Fruit fly (Drosophila melanogaster) ovary, adult (tissue): ENCODE data around the gene Clbn.
"Not testable (repeated sequence)": the region's sequence is repeated elsewhere in the genome, so short reads cannot be mapped to it uniquely, and the experiment has no call there.

Experiments
- CG17801 ChIP-seq: fragments of 200-800 bp; optimal IDR thresholded peaks from 2 replicates; lab custom pipeline; 2019; ENCODE audit warnings: missing biosample characterization, mild to moderate bottlenecking, missing genetic modification characterization, moderate library complexity; ENCODE audit not compliant: partially characterized antibody

Clbn gene

dm6 chr3R:25127231-25127689 is at the start of gene Clbn, which contains the start of the genes Mocs2A and Mocs2B:
Gene Clbn (plus strand): TSS chr3R:25127502.
Gene Mocs2A (minus strand): TSS chr3R:25127359.
Gene Mocs2B (minus strand): TSS chr3R:25127359.
- no peak for TF ChIP-seq CG17801 (GFP tag; lab: Kevin White, UChicago)

DNA sequence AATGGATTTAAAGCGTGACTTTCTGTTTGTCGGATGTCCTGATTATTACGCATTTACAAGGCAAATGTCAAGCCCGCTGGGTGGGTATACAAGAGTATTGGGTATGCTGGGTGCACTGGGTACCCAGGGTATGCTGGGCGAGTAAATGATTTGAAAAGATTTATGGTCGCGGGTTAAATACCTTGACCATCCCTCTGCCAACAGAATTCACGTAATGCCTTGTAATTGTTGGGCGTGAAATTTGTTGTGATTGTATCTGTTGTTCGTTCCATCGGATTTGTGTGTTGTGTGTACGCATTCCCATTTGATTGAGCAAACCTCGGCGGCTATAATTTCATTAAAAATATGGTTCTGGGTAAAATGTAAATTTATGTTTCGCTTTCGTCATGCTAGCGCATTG is 48.6 kb upstream of the Clbn start:
- TF ChIP-seq CG17801 (GFP tag; lab: Kevin White, UChicago): no peak

- TF ChIP-seq CG17801 (GFP tag; lab: Kevin White, UChicago): no peak
Measured at dm6 chr3R:25080446-25080845, 46.9 kb upstream of the Clbn start.

DNA sequence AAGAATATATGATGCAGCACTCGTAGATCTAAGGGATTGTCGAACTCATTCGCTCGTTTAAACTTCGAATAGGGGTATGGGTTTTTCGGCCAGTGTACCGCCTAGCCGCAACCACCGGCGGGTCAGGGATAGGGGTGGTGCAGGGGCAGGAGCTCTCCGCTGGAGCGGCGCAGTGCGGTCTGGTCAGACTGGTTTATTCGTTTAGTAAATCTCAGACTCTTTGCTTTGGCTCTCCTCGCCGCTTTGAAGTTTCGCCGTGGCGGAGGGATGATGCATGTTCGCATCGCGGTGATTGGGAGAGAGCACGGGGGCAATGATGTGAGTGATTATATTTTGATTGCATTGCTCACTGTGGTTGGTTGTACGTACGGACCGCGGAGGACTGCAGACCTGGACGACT is 45.0 kb upstream of the Clbn start, which contains the start of gene fd96Ca:
TSS of gene fd96Ca (plus strand) at position 337 of the 400 bp plus-strand sequence.
- TF ChIP-seq CG17801 (GFP tag; lab: Kevin White, UChicago): no peak

dm6 chr3R:25094639-25095038 is 32.7 kb upstream of the Clbn start, which contains the start of gene fd96Cb:
Gene fd96Cb (plus strand): TSS chr3R:25095012.
- TF ChIP-seq CG17801 (GFP tag; lab: Kevin White, UChicago): no peak

DNA sequence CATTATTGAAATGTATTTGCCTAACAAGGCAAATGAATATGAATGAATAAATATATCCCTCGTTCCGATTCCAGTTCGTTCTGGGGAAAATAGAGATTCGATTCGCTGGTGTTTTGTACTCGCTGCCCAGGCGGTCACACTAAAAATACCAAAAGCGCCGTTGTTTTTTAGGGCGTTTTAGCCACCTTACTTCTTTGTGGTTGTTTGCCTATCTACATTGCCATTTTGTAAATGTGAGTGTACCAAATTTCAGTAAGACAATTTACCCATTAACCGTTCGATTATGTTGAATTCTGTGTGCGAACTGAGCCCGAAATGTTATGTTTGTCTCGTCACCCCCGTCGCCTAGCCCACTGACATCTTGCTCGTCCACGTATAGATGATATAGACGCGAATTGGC is 29.8 kb upstream of the Clbn start, which contains the start of the genes CG33095 and CG33096:
TSS of gene CG33095 (plus strand) at position 187 of the 400 bp plus-strand sequence.
TSS of gene CG33096 (plus strand) at position 187 of the 400 bp plus-strand sequence.
- peak; percentile 20 for TF ChIP-seq CG17801 (GFP tag; lab: Kevin White, UChicago)

- no peak for TF ChIP-seq CG17801 (GFP tag; lab: Kevin White, UChicago)
Measured at dm6 chr3R:25102253-25102652, 25.0 kb upstream of the Clbn start, which contains the start of gene CG45095. Gene CG45095 (plus strand): TSS chr3R:25102553.

DNA sequence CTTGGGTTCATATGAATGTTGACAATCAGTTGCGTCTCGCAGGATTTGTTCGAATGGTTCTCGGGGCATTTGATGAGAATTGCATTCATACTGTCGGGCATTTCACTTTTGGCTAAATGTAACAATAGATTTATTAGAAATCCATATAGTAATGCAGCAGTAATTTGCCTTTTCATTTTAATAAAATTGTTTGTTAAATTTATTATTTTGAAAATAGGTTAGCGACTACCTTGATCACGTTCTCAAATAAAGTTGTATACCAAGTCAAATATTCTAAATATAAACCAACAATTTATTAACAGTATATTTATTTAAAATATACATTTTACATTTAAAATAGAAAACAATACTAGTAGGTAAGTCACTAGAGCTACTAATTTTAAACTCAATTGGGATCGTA is 18.4 kb upstream of the Clbn start, which contains the start of gene CG34027:
TSS of gene CG34027 (minus strand) at position 101 of the 400 bp plus-strand sequence.
- no peak for TF ChIP-seq CG17801 (GFP tag; lab: Kevin White, UChicago)

DNA sequence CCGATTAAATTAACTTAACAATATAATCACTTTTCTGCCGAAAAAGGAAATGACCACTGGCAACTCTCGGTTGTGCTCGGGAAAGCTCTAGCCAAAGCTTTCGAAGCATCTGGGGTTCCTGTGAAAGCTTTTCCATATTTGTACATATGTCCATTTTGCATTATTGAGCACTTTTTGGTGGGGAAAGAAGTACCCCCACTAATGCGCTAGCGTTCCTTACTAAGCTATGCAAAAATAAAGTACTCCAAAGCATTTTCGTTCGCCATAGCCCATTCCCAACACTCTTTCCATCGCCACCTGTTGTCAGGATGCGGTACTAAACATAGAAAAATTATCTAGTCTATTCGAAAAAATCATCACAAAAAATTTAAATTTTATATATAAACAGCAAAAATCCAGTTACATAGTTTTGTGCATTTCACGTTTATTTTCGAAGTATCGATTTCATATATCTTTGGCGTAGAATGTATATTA is 14.8 kb upstream of the Clbn start, which contains the start of gene Nepl16:
TSS of gene Nepl16 (minus strand) at position 51 of the 474 bp plus-strand sequence.
- no peak for TF ChIP-seq CG17801 (GFP tag; lab: Kevin White, UChicago)

- peak; percentile 4 for TF ChIP-seq CG17801 (GFP tag; lab: Kevin White, UChicago)
Measured at dm6 chr3R:25122736-25123211, 4.5 kb upstream of the Clbn start, which contains the start of the genes CG31510 and TTLL5. Gene CG31510 (minus strand): TSS chr3R:25122920. Gene TTLL5 (minus strand): TSS chr3R:25122920.

DNA sequence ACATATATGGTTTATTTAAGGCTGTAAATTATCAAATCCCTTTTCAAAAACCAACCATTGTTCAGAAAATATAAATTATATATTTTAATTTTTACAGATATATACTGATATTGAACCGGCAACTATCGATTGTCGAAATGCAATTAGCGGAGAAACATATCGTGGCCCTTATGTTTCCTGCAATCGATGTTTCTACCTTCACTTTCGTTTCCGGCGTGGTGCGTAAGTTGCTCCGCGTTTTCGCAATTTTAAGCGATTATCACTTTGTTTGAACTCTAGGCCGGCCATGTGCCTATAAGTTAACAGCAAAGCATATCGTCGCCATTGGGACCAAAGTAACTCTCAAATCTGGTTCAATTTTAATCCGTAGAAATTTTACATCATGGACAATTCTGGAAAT is 4.0 kb upstream of the Clbn start, which contains the start of gene vig2:
TSS of gene vig2 (plus strand) at position 112 of the 400 bp plus-strand sequence.
- TF ChIP-seq CG17801 (GFP tag; lab: Kevin White, UChicago): peak; percentile 6

DNA sequence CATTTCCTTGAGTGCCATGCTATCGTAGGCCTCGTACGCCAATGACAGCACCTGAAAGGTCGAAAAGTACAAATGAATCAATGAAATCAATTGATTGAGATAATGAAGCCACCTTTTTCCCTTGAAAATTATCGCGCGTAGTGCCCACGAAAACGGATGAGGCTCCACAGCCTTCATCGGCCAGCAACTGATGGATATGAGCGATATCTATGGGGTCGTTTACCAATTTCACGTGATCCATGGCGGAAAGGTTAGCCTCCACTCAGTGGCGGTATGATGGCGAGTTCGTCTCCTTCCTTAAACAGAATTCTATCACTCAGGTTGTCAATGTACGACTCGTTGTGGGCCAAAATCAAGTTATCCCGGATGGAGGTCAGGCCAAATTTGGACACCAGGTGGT is 479 bp upstream of the Clbn start:
- TF ChIP-seq CG17801 (GFP tag; lab: Kevin White, UChicago): no peak

- not testable (repeated sequence) for TF ChIP-seq CG17801 (GFP tag; lab: Kevin White, UChicago)
Measured at dm6 chr3R:25131042-25131441, 3.7 kb downstream of the Clbn start, which contains the start of gene Bili. Gene Bili (plus strand): TSS chr3R:25131306.

dm6 chr3R:25137565-25138367 is 10.5 kb downstream of the Clbn start, which contains the start of gene danr:
Gene danr (plus strand): TSS chr3R:25138072.
- no peak for TF ChIP-seq CG17801 (GFP tag; lab: Kevin White, UChicago)

DNA sequence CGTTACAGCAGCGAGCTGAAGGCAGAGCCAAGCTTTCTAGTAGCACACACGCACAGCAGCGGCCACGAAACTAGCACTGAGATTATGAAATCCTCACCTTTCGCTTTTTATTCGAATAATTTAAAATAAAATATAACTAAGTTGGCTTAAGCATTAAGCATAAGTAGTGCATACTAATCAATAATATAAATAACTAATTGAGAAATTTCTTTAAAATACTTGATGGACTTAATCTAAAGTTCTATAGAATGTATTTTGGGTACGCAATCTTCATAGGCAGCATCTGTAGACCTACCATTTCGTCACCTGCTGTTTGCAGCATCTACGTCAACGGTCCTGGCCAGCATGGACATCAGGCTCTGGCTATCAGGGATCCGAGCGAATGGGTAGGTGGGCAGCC is 25.0 kb downstream of the Clbn start:
- TF ChIP-seq CG17801 (GFP tag; lab: Kevin White, UChicago): no peak
